Fruit fly (Drosophila melanogaster) whole organism, prepupa: ENCODE data around the gene Cyp4ac1.

Experiments used
- CG11902 ChIP-seq: fragments of 200-800 bp; sonication (Bioruptor generic); optimal IDR thresholded peaks from 3 replicates; lab custom pipeline; 2016; ENCODE audit warnings: missing biosample characterization, missing genetic modification characterization
- CG6854 ChIP-seq: fragments of 200-800 bp; sonication (Bioruptor generic); optimal IDR thresholded peaks from 2 replicates; lab custom pipeline; 2017; ENCODE audit warnings: missing biosample characterization, mild to moderate bottlenecking, missing genetic modification characterization
- CG7368 ChIP-seq: fragments of 200-800 bp; sonication (Bioruptor generic); optimal IDR thresholded peaks from 3 replicates; lab custom pipeline; 2016; ENCODE audit warnings: missing biosample characterization, missing genetic modification characterization
- CG8632 ChIP-seq: fragments of 200-800 bp; sonication (Bioruptor generic); optimal IDR thresholded peaks from 3 replicates; lab custom pipeline; 2016; ENCODE audit warnings: missing biosample characterization, missing genetic modification characterization
- Gug ChIP-seq: fragments of 200-800 bp; sonication (Bioruptor generic); IDR thresholded peaks from 2 replicates; pipeline ENCODE4 v1.3.6; 2022; ENCODE audit warnings: missing biosample characterization, missing genetic modification characterization
- Lpt ChIP-seq: fragments of 200-800 bp; sonication (Bioruptor generic); optimal IDR thresholded peaks from 3 replicates; lab custom pipeline; 2016; ENCODE audit warnings: missing biosample characterization, missing genetic modification characterization
- ss ChIP-seq, 2 experiments: fragments of 200-800 bp; sonication (Bioruptor generic); optimal IDR thresholded peaks; 2 replicates in 1 of 2; 3 replicates in 1 of 2; lab custom pipeline; 2017 to 2018; ENCODE audit warnings: mild to moderate bottlenecking in 2 of 2, missing biosample characterization in 2 of 2, missing genetic modification characterization in 2 of 2, moderate library complexity in 1 of 2
- svp ChIP-seq: fragments of 200-800 bp; sonication (Bioruptor generic); peaks from one replicate; lab custom pipeline; 2016; ENCODE audit warnings: missing biosample characterization, missing genetic modification characterization

dm6 chr2L:5278309-5279130, 14.7 kb downstream of the Cyp4ac1 start, which contains the start of the genes Nin and Bub1:
- TF ChIP-seq Gug (GFP tag; lab: Robert Waterston, UW) = no peak
- TF ChIP-seq ss (GFP tag; optimal IDR thresholded peaks at IDR 0.05; lab: Kevin White, UChicago) = no peak
- TF ChIP-seq CG8632 = no peak
- no peak for TF ChIP-seq svp (GFP tag; lab: Kevin White, UChicago)
- no peak for TF ChIP-seq CG7368 (GFP tag; lab: Kevin White, UChicago)
- TF ChIP-seq Lpt (GFP tag; lab: Kevin White, UChicago) = no peak
- no peak for TF ChIP-seq CG6854 (GFP tag; lab: Kevin White, UChicago)
- TF ChIP-seq CG11902 (GFP tag; lab: Kevin White, UChicago) = peak; percentile 2
